Worm (Caenorhabditis elegans): ENCODE results near the gene lron-2.

lron-2 gene

DNA sequence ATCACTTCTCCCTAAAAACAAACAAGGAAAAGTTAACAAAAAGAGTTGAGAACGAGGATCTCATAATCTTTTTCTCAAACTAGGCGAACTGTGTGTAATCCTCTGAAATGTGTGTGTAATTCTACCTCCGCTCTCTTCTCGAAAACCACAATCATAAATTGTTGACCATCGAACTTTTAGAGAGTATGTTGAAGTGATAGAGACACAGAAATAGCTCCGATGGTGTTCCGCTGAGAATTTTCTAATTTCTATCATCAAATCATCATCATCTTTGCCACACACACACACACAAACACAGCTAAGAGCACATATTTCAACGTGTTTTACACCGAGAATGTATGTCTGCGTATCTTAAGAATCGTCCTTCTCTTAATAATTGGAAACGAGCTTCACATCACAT lies 8.2 kb upstream of the lron-2 start:
- TF ChIP-seq klf-2 (GFP tag; conservative IDR thresholded peaks at IDR 0.05) (no peak), ztf-29 (GFP tag; IDR thresholded peaks at IDR 0.05) (no peak), flt-1 (GFP tag; IDR thresholded peaks at IDR 0.05) (no peak), T22C8.4 (GFP tag; IDR thresholded peaks at IDR 0.05) (no peak), ref-1 (GFP tag; conservative IDR thresholded peaks at IDR 0.05) (no peak)

DNA sequence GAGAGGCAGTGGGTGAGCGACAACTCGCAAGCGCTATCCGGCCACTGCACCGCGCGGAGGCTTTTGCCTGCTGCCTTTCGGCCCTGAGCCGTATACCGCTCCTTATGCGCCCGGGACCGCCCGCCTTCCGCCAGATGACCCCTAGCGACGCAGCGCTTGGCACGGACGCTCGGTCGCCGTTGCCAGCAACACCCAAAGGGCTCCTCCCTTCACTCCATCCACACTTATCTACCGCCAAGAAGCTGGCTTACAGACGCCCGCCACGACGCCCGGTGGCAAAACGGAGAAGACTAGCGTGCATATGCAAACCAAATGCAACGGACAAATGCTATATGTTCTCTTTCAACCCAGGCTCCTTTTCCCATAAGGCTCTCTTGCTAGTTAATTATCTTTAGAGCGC lies 6.0 kb upstream of the lron-2 start:
- TF ChIP-seq flt-1 (GFP tag; IDR thresholded peaks at IDR 0.05) (peak; percentile 58; the same call in 1 of the 2 replicates), ref-1 (GFP tag; conservative IDR thresholded peaks at IDR 0.05) (no peak), ztf-23 (GFP tag; IDR thresholded peaks at IDR 0.05) (no peak), cog-1 (tag; optimal IDR thresholded peaks at IDR 0.05) (no peak), med-1 (GFP tag; optimal IDR thresholded peaks at IDR 0.05; ENCODE audit: insufficient read depth) (no peak), tab-1 (GFP tag; IDR thresholded peaks at IDR 0.05) (peak; percentile 68)

DNA sequence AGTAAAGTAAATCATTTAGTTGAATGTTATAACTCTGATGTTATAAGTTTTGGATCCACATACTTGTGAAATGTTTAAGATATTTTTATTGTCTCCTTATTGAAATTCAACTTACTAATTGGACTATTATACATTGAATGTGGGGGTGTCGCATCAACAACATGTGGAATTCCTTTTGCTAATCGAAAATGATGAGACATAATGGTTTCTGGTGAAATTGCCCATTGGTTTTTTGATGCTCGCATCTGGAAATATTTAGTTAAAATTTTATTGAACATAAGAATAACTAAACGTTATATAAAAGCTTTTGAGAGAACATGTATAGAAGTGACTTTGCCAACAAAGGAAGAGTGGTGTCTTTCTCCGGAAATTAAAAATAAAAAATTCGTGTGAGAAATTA lies 4.6 kb upstream of the lron-2 start, which contains the start of gene ZK682.7:
Gene ZK682.7, minus strand, starts transcription at position 247 of the 400 bp plus-strand sequence.
- TF ChIP-seq T22C8.4 (GFP tag; IDR thresholded peaks at IDR 0.05) (no peak), klf-2 (GFP tag; conservative IDR thresholded peaks at IDR 0.05) (no peak), flt-1 (GFP tag; IDR thresholded peaks at IDR 0.05) (no peak), ref-1 (GFP tag; conservative IDR thresholded peaks at IDR 0.05) (no peak), cog-1 (tag; optimal IDR thresholded peaks at IDR 0.05) (no peak)

DNA sequence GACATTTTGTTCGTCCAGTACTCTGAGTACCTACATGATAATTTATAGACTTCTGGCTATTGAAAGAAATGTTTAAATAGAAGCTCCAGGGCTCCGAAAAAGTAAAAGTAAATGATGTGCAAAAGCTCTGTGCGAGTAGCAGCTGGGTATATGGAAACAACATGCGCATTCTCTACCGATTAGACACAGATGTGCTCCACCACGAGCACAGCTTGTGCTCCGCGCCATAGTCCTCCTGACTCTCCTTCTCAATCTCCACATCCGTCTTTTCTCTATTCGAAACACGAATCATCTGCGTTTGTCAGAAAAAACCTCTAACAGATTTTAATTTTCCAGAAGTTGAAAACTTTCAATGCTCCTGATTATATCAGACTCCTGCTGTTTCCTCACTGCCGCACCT lies 3.9 kb downstream of the lron-2 start:
- no peak for TF ChIP-seq med-1 (GFP tag; optimal IDR thresholded peaks at IDR 0.05; ENCODE audit: insufficient read depth)
- no peak for TF ChIP-seq T22C8.4 (GFP tag; IDR thresholded peaks at IDR 0.05)
- TF ChIP-seq klf-2 (GFP tag; conservative IDR thresholded peaks at IDR 0.05) = no peak
- TF ChIP-seq cog-1 (tag; optimal IDR thresholded peaks at IDR 0.05) = no peak
- TF ChIP-seq ztf-29 (GFP tag; IDR thresholded peaks at IDR 0.05) = no peak
- no peak for TF ChIP-seq tab-1 (GFP tag; IDR thresholded peaks at IDR 0.05)
- no peak for TF ChIP-seq ztf-23 (GFP tag; IDR thresholded peaks at IDR 0.05)
- TF ChIP-seq ref-1 (GFP tag; conservative IDR thresholded peaks at IDR 0.05) = no peak
- TF ChIP-seq flt-1 (GFP tag; IDR thresholded peaks at IDR 0.05) = no peak

DNA sequence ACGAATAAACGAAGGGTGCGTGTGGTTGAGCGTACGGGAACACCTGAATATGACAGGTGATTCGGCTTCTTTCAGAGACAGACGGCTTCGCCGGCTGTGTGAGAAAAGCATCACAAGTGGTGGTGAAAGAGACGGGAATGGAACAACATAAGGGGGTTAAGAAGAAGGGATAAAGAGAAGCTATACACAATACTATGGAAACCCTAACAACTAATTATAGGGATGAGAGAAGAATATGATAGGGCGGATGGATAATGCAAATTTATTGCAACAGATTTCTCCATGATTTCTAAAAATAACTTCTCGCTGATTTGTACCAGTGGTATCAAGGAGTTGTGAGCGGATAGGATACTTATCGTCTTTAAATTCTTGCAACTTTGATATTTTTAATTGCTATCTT lies 5.2 kb downstream of the lron-2 start, which contains the start of gene hlh-10:
Gene hlh-10, minus strand, starts transcription at position 101 of the 400 bp plus-strand sequence.
- TF ChIP-seq med-1 (GFP tag; optimal IDR thresholded peaks at IDR 0.05; ENCODE audit: insufficient read depth) (no peak), tab-1 (GFP tag; IDR thresholded peaks at IDR 0.05) (no peak)

DNA sequence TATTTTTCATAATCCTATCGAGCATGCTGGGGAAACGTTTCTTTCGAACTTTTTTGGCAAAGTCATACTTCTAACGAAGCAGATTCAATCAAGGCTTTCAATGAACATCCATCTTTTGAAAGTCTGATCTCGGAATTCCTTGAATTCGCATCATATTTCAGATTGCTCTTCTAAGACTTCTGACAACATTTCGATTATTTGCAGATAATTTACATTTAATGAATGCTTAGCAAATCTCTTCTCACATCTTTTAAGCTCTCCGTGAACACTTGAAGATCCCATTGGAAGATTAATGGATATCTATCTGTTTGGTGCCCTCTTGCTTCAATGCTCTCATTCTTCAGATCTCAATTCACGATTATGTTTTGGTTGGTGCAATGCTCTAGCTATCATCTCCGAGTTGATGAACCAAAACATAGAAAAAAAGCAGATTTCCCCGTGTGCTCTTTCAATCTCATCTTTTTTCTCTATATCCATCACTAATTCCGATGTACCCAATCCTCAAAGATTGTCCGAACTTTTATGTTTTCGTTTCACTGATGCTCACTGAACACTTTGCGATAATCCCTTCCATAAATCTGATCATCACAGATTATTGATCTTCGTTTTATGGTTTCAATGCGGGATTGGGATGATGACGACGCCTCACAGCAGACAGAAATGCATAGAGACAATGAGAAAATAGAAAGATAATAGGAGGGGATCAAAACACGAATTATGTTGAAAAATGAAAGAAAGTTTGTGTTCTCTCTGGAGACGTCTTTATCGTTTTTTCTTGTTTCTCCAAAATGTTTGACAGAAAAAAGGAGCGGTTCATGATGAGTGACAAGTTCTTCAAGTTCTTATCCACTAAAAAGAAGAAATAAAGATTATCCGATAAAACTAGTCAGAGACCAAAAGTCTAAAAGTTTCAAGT lies 13.0 kb downstream of the lron-2 start:
- TF ChIP-seq klf-2 (GFP tag; conservative IDR thresholded peaks at IDR 0.05) (no peak), T22C8.4 (GFP tag; IDR thresholded peaks at IDR 0.05) (no peak), ref-1 (GFP tag; conservative IDR thresholded peaks at IDR 0.05) (no peak), tab-1 (GFP tag; IDR thresholded peaks at IDR 0.05) (no peak), ztf-29 (GFP tag; IDR thresholded peaks at IDR 0.05) (no peak), cog-1 (tag; optimal IDR thresholded peaks at IDR 0.05) (no peak), flt-1 (GFP tag; IDR thresholded peaks at IDR 0.05) (no peak), ztf-23 (GFP tag; IDR thresholded peaks at IDR 0.05) (no peak), med-1 (GFP tag; optimal IDR thresholded peaks at IDR 0.05; ENCODE audit: insufficient read depth) (no peak)

DNA sequence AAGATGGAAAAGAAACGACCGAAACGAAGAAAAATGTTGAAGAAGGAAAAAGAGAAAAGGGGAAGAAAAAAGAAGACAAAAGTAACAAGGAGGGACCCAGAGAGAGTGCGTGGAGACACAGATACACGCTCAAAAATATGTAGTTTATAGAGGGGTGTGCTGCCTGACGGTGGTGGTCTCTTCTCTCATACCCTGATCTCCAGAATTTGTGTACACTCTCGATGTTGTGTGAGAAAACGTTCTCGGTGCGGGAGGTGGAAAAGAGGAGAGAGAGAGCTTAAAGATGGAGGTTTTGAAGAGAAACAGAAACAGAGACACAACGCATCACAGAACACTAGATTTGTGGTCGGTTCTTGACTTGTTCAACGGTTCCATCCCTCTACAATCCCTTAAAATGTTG lies 13.8 kb downstream of the lron-2 start:
- TF ChIP-seq T22C8.4 (GFP tag; IDR thresholded peaks at IDR 0.05) (no peak), flt-1 (GFP tag; IDR thresholded peaks at IDR 0.05) (0 out of 2 replicates have a peak, but pooled peaks have one; percentile 11), ztf-29 (GFP tag; IDR thresholded peaks at IDR 0.05) (no peak), cog-1 (tag; optimal IDR thresholded peaks at IDR 0.05) (peak; percentile 27), tab-1 (GFP tag; IDR thresholded peaks at IDR 0.05) (no peak), klf-2 (GFP tag; conservative IDR thresholded peaks at IDR 0.05) (no peak), med-1 (GFP tag; optimal IDR thresholded peaks at IDR 0.05; ENCODE audit: insufficient read depth) (no peak), ztf-23 (GFP tag; IDR thresholded peaks at IDR 0.05) (no peak), ref-1 (GFP tag; conservative IDR thresholded peaks at IDR 0.05) (no peak)

DNA sequence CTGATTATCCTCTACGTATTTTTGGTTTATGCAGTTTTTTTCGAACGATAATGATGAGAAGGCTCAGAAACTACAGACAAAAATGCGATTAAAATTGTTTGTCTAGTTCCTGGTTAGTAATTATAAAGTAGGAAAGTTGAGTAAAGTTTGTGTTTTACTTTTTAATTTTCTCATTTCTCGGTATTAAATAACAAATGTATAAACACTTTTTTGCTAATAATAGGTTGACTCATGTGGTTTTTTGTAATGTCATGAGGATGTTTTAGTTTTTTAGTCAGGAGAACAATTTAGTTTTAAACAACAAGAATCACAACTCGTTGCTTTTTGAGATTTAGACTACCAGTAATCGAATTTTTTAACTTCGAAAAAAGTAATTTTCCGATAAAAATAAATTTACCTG lies 14.7 kb downstream of the lron-2 start:
- TF ChIP-seq ztf-29 (GFP tag; IDR thresholded peaks at IDR 0.05) (no peak), klf-2 (GFP tag; conservative IDR thresholded peaks at IDR 0.05) (no peak), cog-1 (tag; optimal IDR thresholded peaks at IDR 0.05) (no peak), flt-1 (GFP tag; IDR thresholded peaks at IDR 0.05) (no peak), med-1 (GFP tag; optimal IDR thresholded peaks at IDR 0.05; ENCODE audit: insufficient read depth) (no peak), tab-1 (GFP tag; IDR thresholded peaks at IDR 0.05) (no peak), ref-1 (GFP tag; conservative IDR thresholded peaks at IDR 0.05) (no peak), T22C8.4 (GFP tag; IDR thresholded peaks at IDR 0.05) (no peak), ztf-23 (GFP tag; IDR thresholded peaks at IDR 0.05) (no peak)

DNA sequence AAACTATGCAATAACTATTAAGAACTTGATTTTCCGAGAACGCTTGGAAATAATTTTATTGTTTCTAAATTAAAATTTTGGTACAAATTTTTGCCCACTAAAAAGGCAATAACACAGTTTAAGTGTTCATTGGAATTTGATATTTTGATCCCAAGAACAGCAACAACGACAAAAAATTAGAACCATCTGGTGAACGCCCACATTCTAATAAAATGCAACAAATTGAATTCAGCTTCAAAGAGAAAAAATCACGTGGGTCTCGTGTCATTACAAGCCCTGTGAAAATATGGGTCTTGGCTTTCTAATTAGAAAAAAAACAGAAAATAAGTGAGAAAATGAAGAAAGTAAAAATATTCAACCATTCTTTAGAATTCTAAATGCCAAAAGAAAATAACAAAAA lies 15.5 kb downstream of the lron-2 start:
- TF ChIP-seq flt-1 (GFP tag; IDR thresholded peaks at IDR 0.05) = no peak
- no peak for TF ChIP-seq tab-1 (GFP tag; IDR thresholded peaks at IDR 0.05)
- TF ChIP-seq ztf-29 (GFP tag; IDR thresholded peaks at IDR 0.05) = no peak
- TF ChIP-seq cog-1 (tag; optimal IDR thresholded peaks at IDR 0.05) = no peak
- no peak for TF ChIP-seq klf-2 (GFP tag; conservative IDR thresholded peaks at IDR 0.05)

DNA sequence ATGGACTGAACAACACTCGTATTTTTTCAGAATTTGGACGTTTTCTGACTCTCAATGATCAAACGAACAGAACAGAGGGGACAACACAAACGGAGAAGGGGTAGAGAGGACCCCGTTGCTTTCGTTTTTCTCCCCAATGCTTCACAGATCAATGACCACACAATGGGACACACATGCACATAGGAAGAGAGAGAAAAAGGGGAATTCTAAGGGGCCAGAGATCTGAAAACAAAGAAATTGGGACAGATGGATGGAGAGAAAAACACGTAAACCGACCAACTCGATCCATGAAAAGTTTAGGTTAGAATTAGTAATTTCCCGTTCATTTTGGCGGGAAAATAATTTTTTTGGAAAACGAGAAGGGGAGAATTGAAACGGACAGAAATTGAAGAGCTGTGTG lies 16.9 kb downstream of the lron-2 start:
- no peak for TF ChIP-seq ref-1 (GFP tag; conservative IDR thresholded peaks at IDR 0.05)
- TF ChIP-seq med-1 (GFP tag; optimal IDR thresholded peaks at IDR 0.05; ENCODE audit: insufficient read depth) = no peak
- TF ChIP-seq flt-1 (GFP tag; IDR thresholded peaks at IDR 0.05) = no peak
- no peak for TF ChIP-seq cog-1 (tag; optimal IDR thresholded peaks at IDR 0.05)
